Fruit fly (Drosophila melanogaster) whole organism, embryonic: ENCODE data around the gene Rpn2.

Experiments used
- Antp ChIP-seq: fragments of 200-800 bp; sonication (Bioruptor generic); optimal IDR thresholded peaks from 3 replicates; lab custom pipeline; 2016; ENCODE audit warnings: missing biosample characterization, missing genetic modification characterization
- Bdp1 ChIP-seq: fragments of 200-800 bp; sonication (Bioruptor generic); optimal IDR thresholded peaks from 3 replicates; lab custom pipeline; 2016; ENCODE audit warnings: missing biosample characterization, missing genetic modification characterization
- CG10654 ChIP-seq: fragments of 200-800 bp; sonication (Bioruptor generic); optimal IDR thresholded peaks from 2 replicates; lab custom pipeline; 2016; ENCODE audit warnings: missing biosample characterization, missing genetic modification characterization
- CG14667 ChIP-seq: fragments of 200-800 bp; sonication (Bioruptor generic); IDR thresholded peaks from 2 replicates; pipeline ENCODE4 v1.3.6; 2022; ENCODE audit warnings: missing biosample characterization, missing genetic modification characterization
- CG14710 ChIP-seq: fragments of 200-800 bp; sonication (Bioruptor generic); optimal IDR thresholded peaks from 3 replicates; lab custom pipeline; 2019; ENCODE audit warnings: missing biosample characterization, mild to moderate bottlenecking, missing genetic modification characterization, moderate library complexity
- CG15011 ChIP-seq: fragments of 200-800 bp; sonication (Bioruptor generic); optimal IDR thresholded peaks from 3 replicates; lab custom pipeline; 2018; ENCODE audit warnings: missing biosample characterization, mild to moderate bottlenecking, missing genetic modification characterization
- CG15514 ChIP-seq: fragments of 200-800 bp; sonication (Bioruptor generic); optimal IDR thresholded peaks from 3 replicates; lab custom pipeline; 2017; ENCODE audit warnings: missing biosample characterization, missing genetic modification characterization, mild to moderate bottlenecking, moderate library complexity, missing genetic modification reagents
- CG15696 ChIP-seq: fragments of 200-800 bp; sonication (Bioruptor generic); optimal IDR thresholded peaks from 2 replicates; lab custom pipeline; 2019; ENCODE audit warnings: missing biosample characterization, mild to moderate bottlenecking, missing genetic modification characterization, moderate library complexity
- CG16813 ChIP-seq: fragments of 200-800 bp; sonication (Bioruptor generic); IDR thresholded peaks from 3 replicates; pipeline ENCODE4 v1.3.6; 2022; ENCODE audit warnings: missing biosample characterization, missing genetic modification characterization; ENCODE audit not compliant: partially characterized antibody
- CG16863 ChIP-seq: fragments of 200-800 bp; sonication (Bioruptor generic); optimal IDR thresholded peaks from 3 replicates; lab custom pipeline; 2016; ENCODE audit warnings: missing biosample characterization, missing genetic modification characterization
- CG17361 ChIP-seq: fragments of 200-800 bp; sonication (Bioruptor generic); IDR thresholded peaks from 3 replicates; pipeline ENCODE4 v1.3.6; 2022; ENCODE audit warnings: missing biosample characterization, missing genetic modification characterization
- CG18011 ChIP-seq: fragments of 200-800 bp; sonication (Bioruptor generic); optimal IDR thresholded peaks from 2 replicates; lab custom pipeline; 2017; ENCODE audit warnings: missing biosample characterization, missing genetic modification characterization, mild to moderate bottlenecking, moderate library complexity, missing genotype
- CG1832 ChIP-seq: fragments of 200-800 bp; sonication (Bioruptor generic); optimal IDR thresholded peaks from 2 replicates; lab custom pipeline; 2017; ENCODE audit warnings: missing biosample characterization, mild to moderate bottlenecking, missing genetic modification characterization, inconsistent platforms
- CG32772 ChIP-seq: fragments of 200-800 bp; sonication (Bioruptor generic); IDR thresholded peaks from 2 replicates; pipeline ENCODE4 v1.3.6; 2022; ENCODE audit warnings: missing biosample characterization, missing genetic modification characterization
- CG34376 ChIP-seq: fragments of 200-800 bp; sonication (Bioruptor generic); optimal IDR thresholded peaks from 2 replicates; lab custom pipeline; 2018; ENCODE audit warnings: missing biosample characterization, mild to moderate bottlenecking, missing genetic modification characterization
- CG34422 ChIP-seq: fragments of 200-800 bp; sonication (Bioruptor generic); IDR thresholded peaks from 3 replicates; pipeline ENCODE4 v1.3.6; 2022; ENCODE audit warnings: missing biosample characterization, missing genetic modification characterization
- CG3847 ChIP-seq: fragments of 200-800 bp; sonication (Bioruptor generic); IDR thresholded peaks from 2 replicates; pipeline ENCODE4 v1.3.6; 2022; ENCODE audit warnings: missing biosample characterization, missing genetic modification characterization
- CG4617 ChIP-seq: fragments of 200-800 bp; sonication (Bioruptor generic); optimal IDR thresholded peaks from 3 replicates; lab custom pipeline; 2016; ENCODE audit warnings: missing biosample characterization, missing genetic modification characterization, borderline replicate concordance
- CG6689 ChIP-seq: fragments of 200-800 bp; sonication (Bioruptor generic); IDR thresholded peaks from 2 replicates; pipeline ENCODE4 v1.3.6; 2022; ENCODE audit warnings: missing biosample characterization, missing genetic modification characterization
- CG6813 ChIP-seq: fragments of 200-800 bp; sonication (Bioruptor generic); optimal IDR thresholded peaks from 2 replicates; lab custom pipeline; 2017; ENCODE audit warnings: missing biosample characterization, missing genetic modification characterization, mild to moderate bottlenecking, moderate library complexity, missing genetic modification reagents
- CG7271 ChIP-seq: fragments of 200-800 bp; sonication (Bioruptor generic); optimal IDR thresholded peaks from 2 replicates; lab custom pipeline; 2018; ENCODE audit warnings: missing biosample characterization, mild to moderate bottlenecking, missing genetic modification characterization, moderate library complexity
- CG9609 ChIP-seq: fragments of 200-800 bp; sonication (Bioruptor generic); optimal IDR thresholded peaks from 3 replicates; lab custom pipeline; 2016; ENCODE audit warnings: missing biosample characterization, missing genetic modification characterization
- D19B ChIP-seq: fragments of 200-800 bp; sonication (Bioruptor generic); optimal IDR thresholded peaks from 2 replicates; lab custom pipeline; 2017; ENCODE audit warnings: missing biosample characterization, mild to moderate bottlenecking, missing genetic modification characterization
- Dip2 ChIP-seq: fragments of 200-800 bp; sonication (Bioruptor generic); IDR thresholded peaks from 2 replicates; pipeline ENCODE4 v1.3.6; 2022; ENCODE audit warnings: missing biosample characterization, missing genetic modification characterization
- Dp ChIP-seq: fragments of 200-800 bp; sonication (Bioruptor generic); optimal IDR thresholded peaks from 2 replicates; lab custom pipeline; 2018; ENCODE audit warnings: missing biosample characterization, mild to moderate bottlenecking, missing genetic modification characterization, moderate library complexity
- Ets97D ChIP-seq: fragments of 200-800 bp; sonication (Bioruptor generic); optimal IDR thresholded peaks from 3 replicates; lab custom pipeline; 2016; ENCODE audit warnings: missing biosample characterization, missing genetic modification characterization
- GATAe ChIP-seq: fragments of 200-800 bp; sonication (Bioruptor generic); conservative IDR thresholded peaks from 2 replicates; pipeline ENCODE4 v1.3.6; 2022; ENCODE audit warnings: missing biosample characterization, missing genetic modification characterization
- Hr3 ChIP-seq: fragments of 200-800 bp; sonication (Bioruptor generic); optimal IDR thresholded peaks from 3 replicates; lab custom pipeline; 2016; ENCODE audit warnings: missing biosample characterization, missing genetic modification characterization
- NfI ChIP-seq: fragments of 200-800 bp; sonication (Bioruptor generic); optimal IDR thresholded peaks from 3 replicates; lab custom pipeline; 2018; ENCODE audit warnings: missing biosample characterization, mild to moderate bottlenecking, missing genetic modification characterization, moderate library complexity
- Opbp ChIP-seq: fragments of 200-800 bp; sonication (Bioruptor generic); IDR thresholded peaks from 3 replicates; pipeline ENCODE4 v1.3.6; 2022; ENCODE audit warnings: missing biosample characterization, missing genetic modification characterization; ENCODE audit not compliant: partially characterized antibody
- ac ChIP-seq: fragments of 200-800 bp; sonication (Bioruptor generic); optimal IDR thresholded peaks from 3 replicates; lab custom pipeline; 2017; ENCODE audit warnings: missing biosample characterization, mild to moderate bottlenecking, missing genetic modification characterization
- crol ChIP-seq: fragments of 200-800 bp; sonication (Bioruptor generic); IDR thresholded peaks from 2 replicates; pipeline ENCODE4 v1.3.6; 2022; ENCODE audit warnings: missing biosample characterization, missing genetic modification characterization
- cwo ChIP-seq: fragments of 200-800 bp; sonication (Bioruptor generic); optimal IDR thresholded peaks from 3 replicates; lab custom pipeline; 2017; ENCODE audit warnings: missing biosample characterization, missing genetic modification characterization, mild to moderate bottlenecking, moderate library complexity, missing genetic modification reagents
- eyg ChIP-seq: fragments of 200-800 bp; sonication (Bioruptor generic); optimal IDR thresholded peaks from 3 replicates; lab custom pipeline; 2016; ENCODE audit warnings: missing biosample characterization, missing genetic modification characterization
- fd96Cb ChIP-seq: fragments of 200-800 bp; sonication (Bioruptor generic); optimal IDR thresholded peaks from 2 replicates; lab custom pipeline; 2018; ENCODE audit warnings: missing biosample characterization, mild to moderate bottlenecking, missing genetic modification characterization, moderate library complexity
- gem ChIP-seq: fragments of 200-800 bp; sonication (Bioruptor generic); optimal IDR thresholded peaks from 2 replicates; lab custom pipeline; 2019; ENCODE audit warnings: missing biosample characterization, mild to moderate bottlenecking, missing genetic modification characterization, moderate library complexity
- gsb ChIP-seq: fragments of 200-800 bp; sonication (Bioruptor generic); IDR thresholded peaks from 2 replicates; pipeline ENCODE4 v1.3.6; 2022; ENCODE audit warnings: missing biosample characterization, missing genetic modification characterization
- insv ChIP-seq, 2 experiments: fragments of 200-800 bp; sonication (Bioruptor generic); optimal IDR thresholded peaks; 3 replicates each; lab custom pipeline; 2016 to 2018; ENCODE audit warnings: missing biosample characterization in 2 of 2, missing genetic modification characterization in 2 of 2
- jumu ChIP-seq: fragments of 200-800 bp; sonication (Bioruptor generic); optimal IDR thresholded peaks from 3 replicates; lab custom pipeline; 2016; ENCODE audit warnings: missing biosample characterization, missing genetic modification characterization
- nerfin-2 ChIP-seq: fragments of 200-800 bp; sonication (Bioruptor generic); IDR thresholded peaks from 2 replicates; pipeline ENCODE4 v1.3.6; 2022; ENCODE audit warnings: missing biosample characterization, missing genetic modification characterization; ENCODE audit not compliant: partially characterized antibody
- otp ChIP-seq: fragments of 200-800 bp; sonication (Bioruptor generic); IDR thresholded peaks from 3 replicates; pipeline ENCODE4, ENCODE4 v1.3.6; 2022; ENCODE audit warnings: missing biosample characterization, missing genetic modification characterization
- pfk ChIP-seq: fragments of 200-800 bp; sonication (Bioruptor generic); optimal IDR thresholded peaks from 2 replicates; lab custom pipeline; 2018; ENCODE audit warnings: missing biosample characterization, mild to moderate bottlenecking, missing genetic modification characterization, moderate library complexity
- pum ChIP-seq: fragments of 200-800 bp; sonication (Bioruptor generic); optimal IDR thresholded peaks from 2 replicates; lab custom pipeline; 2016; ENCODE audit warnings: missing biosample characterization, missing genetic modification characterization
- run ChIP-seq: fragments of 200-800 bp; sonication (Bioruptor generic); optimal IDR thresholded peaks from 3 replicates; lab custom pipeline; 2018; ENCODE audit warnings: missing biosample characterization, mild to moderate bottlenecking, missing genetic modification characterization
- shn ChIP-seq: fragments of 200-800 bp; sonication (Bioruptor generic); optimal IDR thresholded peaks from 3 replicates; lab custom pipeline; 2016; ENCODE audit warnings: missing biosample characterization, missing genetic modification characterization
- sima ChIP-seq: fragments of 200-800 bp; sonication (Bioruptor generic); optimal IDR thresholded peaks from 2 replicates; lab custom pipeline; 2016; ENCODE audit warnings: missing biosample characterization, missing genetic modification characterization
- slp2 ChIP-seq: fragments of 200-800 bp; sonication (Bioruptor generic); optimal IDR thresholded peaks from 2 replicates; lab custom pipeline; 2016; ENCODE audit warnings: missing biosample characterization, missing genetic modification characterization
- sr ChIP-seq: fragments of 200-800 bp; sonication (Bioruptor generic); IDR thresholded peaks from 3 replicates; pipeline ENCODE4 v1.3.6; 2022; ENCODE audit warnings: missing biosample characterization, missing genetic modification characterization
- vvl ChIP-seq: fragments of 200-800 bp; sonication (Bioruptor generic); IDR thresholded peaks from 2 replicates; pipeline ENCODE4 v1.3.6; 2022; ENCODE audit warnings: missing biosample characterization, missing genetic modification characterization
- wdn ChIP-seq: fragments of 200-800 bp; sonication (Bioruptor generic); IDR thresholded peaks from 2 replicates; pipeline ENCODE4 v1.3.6; 2022; ENCODE audit warnings: missing biosample characterization, missing genetic modification characterization
- yki ChIP-seq: fragments of >200 bp; optimal IDR thresholded peaks from 3 replicates; lab custom pipeline; 2018

Rpn2 gene

DNA sequence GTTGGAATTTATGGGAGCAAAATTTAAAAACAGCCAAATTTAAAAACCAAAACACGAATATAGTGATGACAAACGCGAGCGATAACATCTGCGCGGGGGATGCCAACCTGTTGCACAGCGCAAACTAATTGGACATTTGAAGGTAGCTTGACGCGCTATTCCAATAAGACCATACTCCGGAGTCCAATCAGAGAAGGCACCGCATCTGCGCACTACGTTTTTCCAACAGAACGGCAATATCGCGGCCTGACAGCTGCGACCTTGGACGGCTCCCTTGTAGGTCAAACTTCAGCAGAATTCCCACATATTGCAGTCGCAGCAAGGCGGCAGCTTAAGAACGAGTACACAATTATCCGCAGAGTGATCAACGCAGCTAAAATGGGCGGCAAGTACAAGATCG, 5.3 kb upstream of the Rpn2 start, which contains the start of the genes CG11882 and Pglym78 (continued):
- TF ChIP-seq NfI (GFP tag; lab: Kevin White, UChicago) = peak; percentile 39
- no peak for TF ChIP-seq CG17361
- TF ChIP-seq shn (GFP tag; lab: Kevin White, UChicago) = peak; percentile 16
- no peak for TF ChIP-seq pfk (GFP tag; lab: Kevin White, UChicago)
- TF ChIP-seq fd96Cb = no peak
- no peak for TF ChIP-seq CG1832 (GFP tag; lab: Kevin White, UChicago)
- TF ChIP-seq Hr3 (GFP tag; lab: Kevin White, UChicago) = peak; percentile 81
- peak; percentile 41; the same call in 1 of the 2 replicates for TF ChIP-seq wdn (GFP tag; lab: Robert Waterston, UW)
- TF ChIP-seq Dip2 (GFP tag; lab: Robert Waterston, UW) = no peak
- TF ChIP-seq Dp (GFP tag; lab: Kevin White, UChicago) = peak; percentile 76
- peak; percentile 20 for TF ChIP-seq Bdp1 (GFP tag; lab: Kevin White, UChicago)
- peak; percentile 90 for TF ChIP-seq CG15514 (GFP tag; lab: Kevin White, UChicago)
- peak; percentile 25 for TF ChIP-seq CG16863 (GFP tag; lab: Kevin White, UChicago)
- no peak for TF ChIP-seq cwo (GFP tag; lab: Kevin White, UChicago)
- TF ChIP-seq yki (lab: Kevin White, UChicago) = no peak
- TF ChIP-seq CG6813 (GFP tag; lab: Kevin White, UChicago) = no peak
- TF ChIP-seq CG10654 (GFP tag; lab: Kevin White, UChicago) = peak; percentile 2
- TF ChIP-seq CG7271 = no peak
- no peak for TF ChIP-seq gem (tag; lab: Kevin White, UChicago)
- no peak for TF ChIP-seq D19B (GFP tag; lab: Kevin White, UChicago)
- TF ChIP-seq CG16813 (GFP tag; lab: Robert Waterston, UW) = no peak
- TF ChIP-seq Ets97D (GFP tag; lab: Kevin White, UChicago) = peak; percentile 96
- TF ChIP-seq CG15011 (GFP tag; lab: Kevin White, UChicago) = no peak
- TF ChIP-seq CG3847 (GFP tag; lab: Robert Waterston, UW) = peak; percentile 90
- peak; percentile 78 for TF ChIP-seq Antp (GFP tag; lab: Kevin White, UChicago)
- peak; percentile 55 for TF ChIP-seq CG9609
- no peak for TF ChIP-seq eyg (GFP tag; lab: Kevin White, UChicago)
- peak; percentile 61; the same call in 1 of the 3 replicates for TF ChIP-seq otp
- peak; percentile 66 for TF ChIP-seq Opbp (GFP tag; lab: Robert Waterston, UW)
- TF ChIP-seq CG34422 (GFP tag; lab: Robert Waterston, UW) = peak; percentile 69; the same call in 1 of the 3 replicates
- no peak for TF ChIP-seq sima (GFP tag; lab: Kevin White, UChicago)
- TF ChIP-seq vvl = peak; percentile 83
- TF ChIP-seq CG32772 (GFP tag; lab: Robert Waterston, UW) = no peak
- peak; percentile 65 for TF ChIP-seq pum (GFP tag; lab: Kevin White, UChicago)
- no peak for TF ChIP-seq ac (GFP tag; lab: Kevin White, UChicago)
- TF ChIP-seq gsb (GFP tag; lab: Robert Waterston, UW) = peak; percentile 28; the same call in 1 of the 2 replicates
- TF ChIP-seq slp2 = no peak
- peak; percentile 21 for TF ChIP-seq CG34376 (GFP tag; lab: Kevin White, UChicago)
- TF ChIP-seq CG4617 (GFP tag; lab: Kevin White, UChicago) = peak; percentile 73
- no peak for TF ChIP-seq run (tag; lab: Kevin White, UChicago)
- TF ChIP-seq insv (GFP tag; optimal IDR thresholded peaks at IDR 0.05; lab: Kevin White, UChicago) = peak; percentile 100
- peak; percentile 45; the same call in 1 of the 2 replicates for TF ChIP-seq nerfin-2 (GFP tag; lab: Robert Waterston, UW)
- TF ChIP-seq CG14710 = peak; percentile 41
- no peak for TF ChIP-seq GATAe (GFP tag; lab: Robert Waterston, UW)
- peak; percentile 70 for TF ChIP-seq jumu
- peak; percentile 14 for TF ChIP-seq CG18011 (GFP tag; lab: Kevin White, UChicago)
- TF ChIP-seq CG14667 (GFP tag; lab: Robert Waterston, UW) = no peak
- peak; percentile 22; the same call in 1 of the 2 replicates for TF ChIP-seq CG6689 (GFP tag; lab: Robert Waterston, UW)
- no peak for TF ChIP-seq CG15696 (tag; lab: Kevin White, UChicago)
- TF ChIP-seq sr (GFP tag; lab: Robert Waterston, UW) = no peak
- TF ChIP-seq crol = peak; percentile 52; the same call in 1 of the 2 replicates
